Fruit fly (Drosophila melanogaster): Measurements from ENCODE around the gene Sf3b3.

DNA sequence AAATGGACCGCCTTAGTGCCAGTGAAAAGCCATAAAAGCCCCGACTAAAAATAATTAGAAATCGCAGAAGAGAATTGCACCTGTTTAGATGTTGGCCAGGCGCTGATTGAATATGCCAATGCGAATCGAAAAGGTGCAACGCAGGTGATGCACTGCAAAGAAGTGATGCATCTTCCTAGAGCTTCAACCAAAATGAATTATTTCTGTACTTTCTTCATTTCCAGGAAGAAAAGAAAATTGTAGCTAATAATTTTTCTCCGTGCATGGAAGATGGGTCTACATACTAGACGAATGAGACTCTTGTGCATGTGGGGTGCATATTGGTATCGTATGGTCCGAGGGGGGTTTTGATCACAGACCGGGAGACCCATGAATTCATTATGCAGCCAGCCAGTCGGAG lies 44.2 kb downstream of the Sf3b3 start:
- TF ChIP-seq CG15336 (GFP tag; IDR thresholded peaks at IDR 0.05) = 0 out of 2 replicates have a peak, but pooled peaks have one; percentile 28
- no peak for TF ChIP-seq salr (GFP tag; optimal IDR thresholded peaks at IDR 0.05)
- no peak for TF ChIP-seq fd85E (GFP tag; optimal IDR thresholded peaks at IDR 0.05)
- no peak for TF ChIP-seq esn (GFP tag; optimal IDR thresholded peaks at IDR 0.05)
- no peak for TF ChIP-seq CG6792 (GFP tag; optimal IDR thresholded peaks at IDR 0.05)
- peak; percentile 56 for TF ChIP-seq Hr4 (GFP tag; optimal IDR thresholded peaks at IDR 0.05)
- no peak for TF ChIP-seq Smox (GFP tag; optimal IDR thresholded peaks at IDR 0.05)
- no peak for TF ChIP-seq Gug (GFP tag; IDR thresholded peaks at IDR 0.05)
- no peak for TF ChIP-seq Hr39 (GFP tag; optimal IDR thresholded peaks at IDR 0.05)
- peak; percentile 21 for TF ChIP-seq svp (GFP tag)
